Fruit fly (Drosophila melanogaster) whole organism, embryonic: Measurements from ENCODE around the gene CG8319.

Source experiments
- Asciz ChIP-seq: fragments of 200-800 bp; sonication (Bioruptor generic); optimal IDR thresholded peaks from 2 replicates; lab custom pipeline; 2017; ENCODE audit warnings: missing biosample characterization, mild to moderate bottlenecking, missing genetic modification characterization, missing genetic modification reagents
- Bdp1 ChIP-seq: fragments of 200-800 bp; sonication (Bioruptor generic); optimal IDR thresholded peaks from 3 replicates; lab custom pipeline; 2016; ENCODE audit warnings: missing biosample characterization, missing genetic modification characterization
- CG11085 ChIP-seq: fragments of 200-800 bp; sonication (Bioruptor generic); IDR thresholded peaks from 2 replicates; pipeline ENCODE4 v1.3.6; 2022; ENCODE audit warnings: missing biosample characterization, missing genetic modification characterization
- CG11247 ChIP-seq: fragments of 200-800 bp; sonication (Bioruptor generic); IDR thresholded peaks from 2 replicates; pipeline ENCODE4 v1.3.6; 2022; ENCODE audit warnings: missing biosample characterization, missing genetic modification characterization
- CG11560 ChIP-seq: fragments of 200-800 bp; sonication (Bioruptor generic); IDR thresholded peaks from 3 replicates; pipeline ENCODE4 v1.3.6; 2022; ENCODE audit warnings: missing biosample characterization, missing genetic modification characterization
- CG12942 ChIP-seq: fragments of 200-800 bp; sonication (Bioruptor generic); optimal IDR thresholded peaks from 3 replicates; lab custom pipeline; 2016; ENCODE audit warnings: missing biosample characterization, missing genetic modification characterization
- CG13894 ChIP-seq: fragments of 200-800 bp; sonication (Bioruptor generic); optimal IDR thresholded peaks from 3 replicates; lab custom pipeline; 2018; ENCODE audit warnings: missing biosample characterization, mild to moderate bottlenecking, missing genetic modification characterization, moderate library complexity
- CG14014 ChIP-seq: fragments of 200-800 bp; sonication (Bioruptor generic); IDR thresholded peaks from 2 replicates; pipeline ENCODE4 v1.3.6; 2022; ENCODE audit warnings: missing biosample characterization, missing genetic modification characterization
- CG14050 ChIP-seq: fragments of 200-800 bp; sonication (Bioruptor generic); IDR thresholded peaks from 3 replicates; pipeline ENCODE4 v1.3.6; 2022; ENCODE audit warnings: missing biosample characterization, missing genetic modification characterization
- CG15269 ChIP-seq: fragments of 200-800 bp; sonication (Bioruptor generic); optimal IDR thresholded peaks from 2 replicates; lab custom pipeline; 2018; ENCODE audit warnings: missing biosample characterization, mild to moderate bottlenecking, missing genetic modification characterization, moderate library complexity
- CG15601 ChIP-seq: fragments of 200-800 bp; sonication (Bioruptor generic); optimal IDR thresholded peaks from 3 replicates; lab custom pipeline; 2019; ENCODE audit warnings: missing biosample characterization, mild to moderate bottlenecking, missing genetic modification characterization, moderate library complexity
- CG1602 ChIP-seq: fragments of 200-800 bp; sonication (Bioruptor generic); optimal IDR thresholded peaks from 3 replicates; lab custom pipeline; 2016; ENCODE audit warnings: missing biosample characterization, missing genetic modification characterization
- CG18599 ChIP-seq: fragments of 200-800 bp; sonication (Bioruptor generic); optimal IDR thresholded peaks from 3 replicates; lab custom pipeline; 2017; ENCODE audit warnings: missing biosample characterization, missing genetic modification characterization, mild to moderate bottlenecking, moderate library complexity, missing genetic modification reagents
- CG18619 ChIP-seq: fragments of 200-800 bp; sonication (Bioruptor generic); optimal IDR thresholded peaks from 3 replicates; lab custom pipeline; 2017; ENCODE audit warnings: missing biosample characterization, mild to moderate bottlenecking, missing genetic modification characterization
- CG2129 ChIP-seq: fragments of 200-800 bp; sonication (Bioruptor generic); IDR thresholded peaks from 2 replicates; pipeline ENCODE4 v1.3.6; 2022; ENCODE audit warnings: missing biosample characterization, missing genetic modification characterization; ENCODE audit not compliant: partially characterized antibody
- CG2678 ChIP-seq: fragments of 200-800 bp; sonication (Bioruptor generic); optimal IDR thresholded peaks from 3 replicates; lab custom pipeline; 2019; ENCODE audit warnings: missing biosample characterization, mild to moderate bottlenecking, missing genetic modification characterization, moderate library complexity
- CG32772 ChIP-seq: fragments of 200-800 bp; sonication (Bioruptor generic); IDR thresholded peaks from 2 replicates; pipeline ENCODE4 v1.3.6; 2022; ENCODE audit warnings: missing biosample characterization, missing genetic modification characterization
- CG3407 ChIP-seq: fragments of 200-800 bp; sonication (Bioruptor generic); optimal IDR thresholded peaks from 2 replicates; lab custom pipeline; 2018; ENCODE audit warnings: missing biosample characterization, mild to moderate bottlenecking, missing genetic modification characterization
- CG42726 ChIP-seq: fragments of 200-800 bp; sonication (Bioruptor generic); IDR thresholded peaks from 2 replicates; pipeline ENCODE4 v1.3.6; 2022; ENCODE audit warnings: missing biosample characterization, missing genetic modification characterization; ENCODE audit not compliant: partially characterized antibody
- CG6254 ChIP-seq: fragments of 200-800 bp; sonication (Bioruptor generic); optimal IDR thresholded peaks from 3 replicates; lab custom pipeline; 2017; ENCODE audit warnings: mild to moderate bottlenecking, missing biosample characterization, missing genetic modification reagents, missing genetic modification characterization
- CG7786 ChIP-seq: fragments of 200-800 bp; sonication (Bioruptor generic); optimal IDR thresholded peaks from 2 replicates; lab custom pipeline; 2016; ENCODE audit warnings: missing biosample characterization, missing genetic modification characterization
- CG8388 ChIP-seq: fragments of 200-800 bp; sonication (Bioruptor generic); optimal IDR thresholded peaks from 2 replicates; lab custom pipeline; 2019; ENCODE audit warnings: missing biosample characterization, mild to moderate bottlenecking, missing genetic modification characterization, moderate library complexity
- D19B ChIP-seq: fragments of 200-800 bp; sonication (Bioruptor generic); optimal IDR thresholded peaks from 2 replicates; lab custom pipeline; 2017; ENCODE audit warnings: missing biosample characterization, mild to moderate bottlenecking, missing genetic modification characterization
- Doc3 ChIP-seq: fragments of 200-800 bp; sonication (Bioruptor generic); IDR thresholded peaks from 3 replicates; pipeline ENCODE4 v1.3.6; 2022; ENCODE audit warnings: missing biosample characterization, missing genetic modification characterization; ENCODE audit not compliant: partially characterized antibody
- Ets65A ChIP-seq: fragments of 200-800 bp; sonication (Bioruptor generic); peaks from one replicate; lab custom pipeline; 2016; ENCODE audit warnings: missing biosample characterization, missing genetic modification characterization
- Ets97D ChIP-seq: fragments of 200-800 bp; sonication (Bioruptor generic); optimal IDR thresholded peaks from 3 replicates; lab custom pipeline; 2016; ENCODE audit warnings: missing biosample characterization, missing genetic modification characterization
- Fer1 ChIP-seq: fragments of 200-800 bp; sonication (Bioruptor generic); optimal IDR thresholded peaks from 2 replicates; lab custom pipeline; 2017; ENCODE audit warnings: missing biosample characterization, mild to moderate bottlenecking, missing genetic modification characterization
- Gsc ChIP-seq: fragments of 200-800 bp; sonication (Bioruptor generic); IDR thresholded peaks from 2 replicates; pipeline ENCODE4 v1.3.6; 2022; ENCODE audit warnings: missing biosample characterization, missing genetic modification characterization
- Gug ChIP-seq: fragments of 200-800 bp; sonication (Bioruptor generic); IDR thresholded peaks from 4 replicates; pipeline ENCODE4 v1.3.6; 2022; ENCODE audit warnings: missing biosample characterization, missing genetic modification characterization
- Mad ChIP-seq: fragments of 200-800 bp; sonication (Bioruptor generic); optimal IDR thresholded peaks from 2 replicates; lab custom pipeline; 2016; ENCODE audit warnings: missing biosample characterization, missing genetic modification characterization
- NFAT ChIP-seq: fragments of 200-800 bp; sonication (Bioruptor generic); IDR thresholded peaks from 2 replicates; pipeline ENCODE4 v1.3.6; 2022; ENCODE audit warnings: missing biosample characterization, missing genetic modification characterization
- Nf-YC ChIP-seq: fragments of 200-800 bp; optimal IDR thresholded peaks from 3 replicates; lab custom pipeline; 2019; ENCODE audit warnings: missing biosample characterization, mild to moderate bottlenecking, missing genetic modification characterization, moderate library complexity
- NfI ChIP-seq: fragments of 200-800 bp; sonication (Bioruptor generic); optimal IDR thresholded peaks from 3 replicates; lab custom pipeline; 2018; ENCODE audit warnings: missing biosample characterization, mild to moderate bottlenecking, missing genetic modification characterization, moderate library complexity
- Pdp1 ChIP-seq, 2 experiments: fragments of 200-800 bp; sonication (Bioruptor generic); optimal IDR thresholded peaks; 3 replicates each; lab custom pipeline; 2016; ENCODE audit warnings: missing biosample characterization in 2 of 2, missing genetic modification characterization in 2 of 2, mild to moderate bottlenecking in 1 of 2, moderate library complexity in 1 of 2
- Tbp ChIP-seq: fragments of >200 bp; optimal IDR thresholded peaks from 2 replicates; lab custom pipeline; 2018; ENCODE audit warnings: missing biosample characterization, missing genetic modification characterization
- cg ChIP-seq: fragments of 200-800 bp; sonication (Bioruptor generic); optimal IDR thresholded peaks from 3 replicates; lab custom pipeline; 2019; ENCODE audit warnings: missing biosample characterization, mild to moderate bottlenecking, missing genetic modification characterization, moderate library complexity
- disco-r ChIP-seq: fragments of 200-800 bp; sonication (Bioruptor generic); optimal IDR thresholded peaks from 2 replicates; lab custom pipeline; 2016; ENCODE audit warnings: missing biosample characterization, missing genetic modification characterization
- eyg ChIP-seq: fragments of 200-800 bp; sonication (Bioruptor generic); optimal IDR thresholded peaks from 3 replicates; lab custom pipeline; 2016; ENCODE audit warnings: missing biosample characterization, missing genetic modification characterization
- gt ChIP-seq: fragments of 200-800 bp; sonication (Bioruptor generic); IDR thresholded peaks from 2 replicates; pipeline ENCODE4 v1.3.6; 2022; ENCODE audit warnings: missing biosample characterization, missing genetic modification characterization
- jigr1 ChIP-seq: fragments of 200-800 bp; sonication (Bioruptor generic); IDR thresholded peaks from 3 replicates; pipeline ENCODE4 v1.3.6; 2022; ENCODE audit warnings: missing biosample characterization, missing genetic modification characterization
- lab ChIP-seq: fragments of 200-800 bp; sonication (Bioruptor generic); optimal IDR thresholded peaks from 3 replicates; lab custom pipeline; 2017; ENCODE audit warnings: missing biosample characterization, missing genetic modification characterization, mild to moderate bottlenecking, moderate library complexity, missing genetic modification reagents
- lmd ChIP-seq: fragments of 200-800 bp; sonication (Bioruptor generic); IDR thresholded peaks from 2 replicates; pipeline ENCODE4 v1.3.6; 2022; ENCODE audit warnings: missing biosample characterization, missing genetic modification characterization
- mirr ChIP-seq: fragments of 200-800 bp; sonication (Bioruptor generic); optimal IDR thresholded peaks from 3 replicates; lab custom pipeline; 2018; ENCODE audit warnings: missing biosample characterization, mild to moderate bottlenecking, missing genetic modification characterization
- nmo ChIP-seq: fragments of 200-800 bp; sonication (Bioruptor generic); optimal IDR thresholded peaks from 2 replicates; lab custom pipeline; 2018; ENCODE audit warnings: missing biosample characterization, mild to moderate bottlenecking, missing genetic modification characterization, moderate library complexity
- phol ChIP-seq: fragments of 200-800 bp; sonication (Bioruptor generic); optimal IDR thresholded peaks from 3 replicates; lab custom pipeline; 2018; ENCODE audit warnings: missing biosample characterization, mild to moderate bottlenecking, missing genetic modification characterization, moderate library complexity
- seq ChIP-seq: fragments of 200-800 bp; sonication (Bioruptor generic); IDR thresholded peaks from 2 replicates; pipeline ENCODE4 v1.3.6; 2022; ENCODE audit warnings: missing biosample characterization, missing genetic modification characterization
- shn ChIP-seq: fragments of 200-800 bp; sonication (Bioruptor generic); optimal IDR thresholded peaks from 3 replicates; lab custom pipeline; 2016; ENCODE audit warnings: missing biosample characterization, missing genetic modification characterization
- tin ChIP-seq: fragments of 200-800 bp; sonication (Bioruptor generic); optimal IDR thresholded peaks from 3 replicates; lab custom pipeline; 2016; ENCODE audit warnings: missing biosample characterization, missing genetic modification characterization
- toy ChIP-seq: fragments of 200-800 bp; sonication (Bioruptor generic); IDR thresholded peaks from 2 replicates; pipeline ENCODE4 v1.3.6; 2022; ENCODE audit warnings: missing biosample characterization, missing genetic modification characterization

Gene CG8319

dm6 chr3R:9577382-9578137 is 49.6 kb upstream of the CG8319 start, which contains the start of the genes Kap-alpha3 and Son (continued):
- peak; percentile 84 for TF ChIP-seq CG8388 (GFP tag; lab: Kevin White, UChicago)
- TF ChIP-seq Ets65A (GFP tag; lab: Kevin White, UChicago), result peak; percentile 100
- peak; percentile 90 for TF ChIP-seq tin
- peak; percentile 89 for TF ChIP-seq Nf-YC (tag; lab: Kevin White, UChicago)
- peak; percentile 95 for TF ChIP-seq nmo (GFP tag; lab: Kevin White, UChicago)
- peak; percentile 82 for TF ChIP-seq cg (GFP tag; lab: Kevin White, UChicago)
- TF ChIP-seq CG42726, result peak; percentile 65
- peak; percentile 94 to 99 for TF ChIP-seq Pdp1 (GFP tag; optimal IDR thresholded peaks at IDR 0.05; lab: Kevin White, UChicago)
- peak; percentile 94 for TF ChIP-seq CG18599 (GFP tag; lab: Kevin White, UChicago)
- TF ChIP-seq CG15269 (tag; lab: Kevin White, UChicago), result peak; percentile 89
- peak; percentile 81 for TF ChIP-seq D19B (GFP tag; lab: Kevin White, UChicago)
- peak; percentile 94 for TF ChIP-seq Fer1 (GFP tag; lab: Kevin White, UChicago)
- peak; percentile 90 for TF ChIP-seq CG7786 (GFP tag; lab: Kevin White, UChicago)
- TF ChIP-seq toy, result peak; percentile 69; the same call in 1 of the 2 replicates
- TF ChIP-seq shn (GFP tag; lab: Kevin White, UChicago), result peak; percentile 96
- TF ChIP-seq Gsc (GFP tag; lab: Robert Waterston, UW), result peak; percentile 35; the same call in 1 of the 2 replicates
- TF ChIP-seq phol (tag; lab: Kevin White, UChicago), result peak; percentile 95
- TF ChIP-seq CG3407 (GFP tag; lab: Kevin White, UChicago), result peak; percentile 93
- peak; percentile 96 for TF ChIP-seq Mad (GFP tag; lab: Kevin White, UChicago)
- TF ChIP-seq Bdp1 (GFP tag; lab: Kevin White, UChicago), result peak; percentile 91
- TF ChIP-seq CG15601, result peak; percentile 93
- peak; percentile 77; the same call in 2 of the 3 replicates for TF ChIP-seq jigr1 (GFP tag; lab: Robert Waterston, UW)
- TF ChIP-seq CG11085 (GFP tag; lab: Robert Waterston, UW), result peak; percentile 93
- TF ChIP-seq NFAT, result peak; percentile 90
- TF ChIP-seq CG18619 (GFP tag; lab: Kevin White, UChicago), result peak; percentile 96
- TF ChIP-seq Ets97D (GFP tag; lab: Kevin White, UChicago), result peak; percentile 99
- peak; percentile 90 for TF ChIP-seq Asciz
- TF ChIP-seq NfI (GFP tag; lab: Kevin White, UChicago), result peak; percentile 97
- TF ChIP-seq CG2678 (tag; lab: Kevin White, UChicago), result peak; percentile 89
- peak; percentile 75 for TF ChIP-seq CG2129 (GFP tag; lab: Robert Waterston, UW)
- TF ChIP-seq disco-r (GFP tag; lab: Kevin White, UChicago), result peak; percentile 87
- peak; percentile 74 for TF ChIP-seq CG14050 (GFP tag; lab: Robert Waterston, UW)
- TF ChIP-seq CG13894 (tag; lab: Kevin White, UChicago), result peak; percentile 91
- TF ChIP-seq mirr (GFP tag; lab: Kevin White, UChicago), result peak; percentile 96
- no peak for TF ChIP-seq Tbp
- TF ChIP-seq Doc3 (GFP tag; lab: Robert Waterston, UW), result peak; percentile 88
- peak; percentile 81 for TF ChIP-seq seq (GFP tag; lab: Robert Waterston, UW)
- peak; percentile 87 for TF ChIP-seq eyg (GFP tag; lab: Kevin White, UChicago)
- peak; percentile 81 for TF ChIP-seq Gug
- peak; percentile 86 for TF ChIP-seq CG1602 (GFP tag; lab: Kevin White, UChicago)
- TF ChIP-seq lmd (GFP tag; lab: Robert Waterston, UW), result peak; percentile 88
- peak; percentile 91 for TF ChIP-seq CG12942
- peak; percentile 86 for TF ChIP-seq CG14014
- peak; percentile 83 for TF ChIP-seq CG11247 (GFP tag; lab: Robert Waterston, UW)
- TF ChIP-seq CG6254, result peak; percentile 73
- peak; percentile 71; the same call in 2 of the 3 replicates for TF ChIP-seq CG11560 (tag; lab: Robert Waterston, UW)
- TF ChIP-seq lab (GFP tag; lab: Kevin White, UChicago), result peak; percentile 96
- peak; percentile 82 for TF ChIP-seq gt (GFP tag; lab: Robert Waterston, UW)
- TF ChIP-seq CG32772, result peak; percentile 88
